Fruit fly (Drosophila melanogaster) whole organism, wandering third instar larva: Measurements from ENCODE around the gene GstD9.

ENCODE experiments used
- Abd-B ChIP-seq: fragments of >200 bp; optimal IDR thresholded peaks from 2 replicates; lab custom pipeline; 2017; ENCODE audit warnings: missing biosample characterization, missing genetic modification characterization
- CrebA ChIP-seq: fragments of 200-800 bp; sonication (Bioruptor generic); optimal IDR thresholded peaks from 2 replicates; lab custom pipeline; 2016; ENCODE audit warnings: missing biosample characterization, mild to moderate bottlenecking, missing genetic modification characterization, borderline replicate concordance
- Dif ChIP-seq: fragments of 200-275, 200-300 bp; sonication (Bioruptor generic); optimal IDR thresholded peaks from 2 replicates; lab custom pipeline; 2018; ENCODE audit warnings: missing biosample characterization, missing genetic modification characterization; ENCODE audit not compliant: partially characterized antibody
- HLH106 ChIP-seq: fragments of 200-800 bp; optimal IDR thresholded peaks from 3 replicates; lab custom pipeline; 2019; ENCODE audit warnings: missing biosample characterization, mild to moderate bottlenecking, missing genetic modification characterization, moderate library complexity
- N ChIP-seq: fragments of >200 bp; optimal IDR thresholded peaks from 2 replicates; lab custom pipeline; 2018; ENCODE audit warnings: missing biosample characterization, missing external identifiers, missing genetic modification characterization
- Rel ChIP-seq, 2 experiments: fragments of 200-800 bp; sonication (Bioruptor generic) in 1 of 2; optimal IDR thresholded peaks; 2 replicates in 1 of 2; 3 replicates in 1 of 2; lab custom pipeline; 2016 to 2019; ENCODE audit warnings: mild to moderate bottlenecking in 2 of 2, missing biosample characterization in 2 of 2, missing genetic modification characterization in 2 of 2, moderate library complexity in 1 of 2
- brk ChIP-seq: fragments of 200-800 bp; sonication (Bioruptor generic); optimal IDR thresholded peaks from 2 replicates; lab custom pipeline; 2016; ENCODE audit warnings: missing biosample characterization, mild to moderate bottlenecking, missing genetic modification characterization
- dl ChIP-seq, 2 experiments: fragments of 175-275, 200-275 bp in 1 of 2; fragments of 200-275 bp in 1 of 2; sonication (Bioruptor generic); optimal IDR thresholded peaks; lab custom pipeline; 2018; ENCODE audit warnings: mild to moderate bottlenecking in 2 of 2, missing biosample characterization in 2 of 2, missing genetic modification characterization in 2 of 2, moderate library complexity in 2 of 2; ENCODE audit not compliant: partially characterized antibody in 2 of 2, insufficient read depth in 1 of 2
- h ChIP-seq: fragments of 200-800 bp; sonication (Bioruptor generic); optimal IDR thresholded peaks from 3 replicates; lab custom pipeline; 2016; ENCODE audit warnings: missing biosample characterization, mild to moderate bottlenecking, missing genetic modification characterization
- lola ChIP-seq: fragments of >200 bp; optimal IDR thresholded peaks from 2 replicates; lab custom pipeline; 2017; ENCODE audit warnings: missing biosample characterization, missing genetic modification characterization
- psq ChIP-seq: fragments of 200-800 bp; sonication (Bioruptor generic); optimal IDR thresholded peaks from 3 replicates; lab custom pipeline; 2017; ENCODE audit warnings: missing biosample characterization, mild to moderate bottlenecking, missing genetic modification characterization, moderate library complexity
- rgr ChIP-seq: fragments of 200-800 bp; sonication (Bioruptor generic); optimal IDR thresholded peaks from 3 replicates; lab custom pipeline; 2016; ENCODE audit warnings: missing biosample characterization, mild to moderate bottlenecking, missing genetic modification characterization
- usp ChIP-seq: fragments of >200 bp; optimal IDR thresholded peaks from 2 replicates; lab custom pipeline; 2017; ENCODE audit warnings: missing biosample characterization, missing genetic modification characterization
- woc ChIP-seq: sonication (Bioruptor generic); optimal IDR thresholded peaks from 2 replicates; lab custom pipeline; 2016; ENCODE audit warnings: missing biosample characterization, mild to moderate bottlenecking, missing genetic modification characterization

DNA sequence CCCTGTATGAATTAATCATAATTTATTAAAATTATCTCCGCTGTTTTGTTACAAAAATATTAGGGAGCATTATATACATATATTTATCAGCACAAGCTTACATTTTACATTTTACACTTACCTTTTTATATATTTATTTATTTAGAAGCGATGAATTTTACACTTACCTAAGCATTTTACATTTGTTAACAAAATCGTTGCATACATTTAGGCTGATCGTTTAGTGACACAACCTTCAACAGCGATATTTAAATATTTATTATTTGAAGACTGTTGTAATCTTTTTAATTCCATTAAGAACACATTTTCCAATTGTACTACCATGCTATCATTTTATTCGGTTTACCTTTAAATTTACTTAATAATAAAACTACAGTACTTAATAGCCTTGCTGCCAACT lies 16.4 kb upstream of the GstD9 start:
- TF ChIP-seq rgr (GFP tag; lab: Kevin White, UChicago) (no peak), Abd-B (no peak), Rel (GFP tag; optimal IDR thresholded peaks at IDR 0.05; lab: Kevin White, UChicago) (no peak), Rel (tag; optimal IDR thresholded peaks at IDR 0.05; lab: Kevin White, UChicago) (peak; percentile 87), N (GFP tag; lab: Kevin White, UChicago) (no peak), usp (no peak), brk (GFP tag; lab: Kevin White, UChicago) (no peak), Dif (no peak), CrebA (GFP tag; lab: Kevin White, UChicago) (peak; percentile 14), lola (GFP tag; lab: Kevin White, UChicago) (no peak), dl (GFP tag; optimal IDR thresholded peaks at IDR 0.05; lab: Kevin White, UChicago; ENCODE audit: insufficient read depth in 1 of 2, partially characterized antibody in 2 of 2) (no peak), woc (GFP tag; lab: Kevin White, UChicago) (no peak), HLH106 (no peak), h (GFP tag; lab: Kevin White, UChicago) (no peak), psq (GFP tag; lab: Kevin White, UChicago) (no peak)
